Fruit fly (Drosophila melanogaster) whole organism, embryonic: ENCODE data around the gene NELF-B.

ENCODE experiments used
- ATbp ChIP-seq: fragments of 200-800 bp; sonication (Bioruptor generic); optimal IDR thresholded peaks from 2 replicates; lab custom pipeline; 2017; ENCODE audit warnings: missing biosample characterization, mild to moderate bottlenecking, missing genetic modification characterization, missing genetic modification reagents
- Abd-B ChIP-seq: fragments of 200-800 bp; sonication (Bioruptor generic); optimal IDR thresholded peaks from 2 replicates; lab custom pipeline; 2018; ENCODE audit warnings: missing biosample characterization, mild to moderate bottlenecking, missing genetic modification characterization, moderate library complexity
- Antp ChIP-seq: fragments of 200-800 bp; sonication (Bioruptor generic); optimal IDR thresholded peaks from 3 replicates; lab custom pipeline; 2016; ENCODE audit warnings: missing biosample characterization, missing genetic modification characterization
- Atf-2 ChIP-seq: fragments of 200-800 bp; sonication (Bioruptor generic); optimal IDR thresholded peaks from 2 replicates; lab custom pipeline; 2016; ENCODE audit warnings: missing biosample characterization, missing genetic modification characterization
- B-H2 ChIP-seq: fragments of 200-800 bp; sonication (Bioruptor generic); optimal IDR thresholded peaks from 2 replicates; lab custom pipeline; 2018; ENCODE audit warnings: missing biosample characterization, mild to moderate bottlenecking, missing genetic modification characterization
- Bgb ChIP-seq: fragments of 200-800 bp; sonication (Bioruptor generic); IDR thresholded peaks from 2 replicates; pipeline ENCODE4 v1.3.6; 2022; ENCODE audit warnings: missing biosample characterization, missing genetic modification characterization; ENCODE audit not compliant: partially characterized antibody
- CG1024 ChIP-seq: fragments of 200-800 bp; sonication (Bioruptor generic); IDR thresholded peaks from 2 replicates; pipeline ENCODE4 v1.3.6; 2022; ENCODE audit warnings: missing biosample characterization, missing genetic modification characterization
- CG10431 ChIP-seq: fragments of 200-800 bp; sonication (Bioruptor generic); optimal IDR thresholded peaks from 3 replicates; lab custom pipeline; 2018; ENCODE audit warnings: missing biosample characterization, mild to moderate bottlenecking, missing genetic modification characterization
- CG10979 ChIP-seq: fragments of 200-800 bp; sonication (Bioruptor generic); optimal IDR thresholded peaks from 2 replicates; lab custom pipeline; 2018; ENCODE audit warnings: missing biosample characterization, mild to moderate bottlenecking, missing genetic modification characterization, moderate library complexity
- CG12219 ChIP-seq: fragments of 200-800 bp; sonication (Bioruptor generic); optimal IDR thresholded peaks from 3 replicates; lab custom pipeline; 2018; ENCODE audit warnings: missing biosample characterization, mild to moderate bottlenecking, missing genetic modification characterization
- CG13287 ChIP-seq: fragments of 200-800 bp; sonication (Bioruptor generic); IDR thresholded peaks from 2 replicates; pipeline ENCODE4 v1.3.6; 2022; ENCODE audit warnings: missing biosample characterization, missing genetic modification characterization; ENCODE audit not compliant: partially characterized antibody
- CG17359 ChIP-seq: fragments of 200-800 bp; sonication (Bioruptor generic); optimal IDR thresholded peaks from 3 replicates; lab custom pipeline; 2018; ENCODE audit warnings: missing biosample characterization, mild to moderate bottlenecking, missing genetic modification characterization, moderate library complexity
- CG18764 ChIP-seq: fragments of 200-800 bp; sonication (Bioruptor generic); optimal IDR thresholded peaks from 3 replicates; lab custom pipeline; 2016; ENCODE audit warnings: missing biosample characterization, missing genetic modification characterization
- CG2712 ChIP-seq: fragments of 200-800 bp; optimal IDR thresholded peaks from 3 replicates; lab custom pipeline; 2019; ENCODE audit warnings: missing biosample characterization, mild to moderate bottlenecking, missing genetic modification characterization, moderate library complexity
- CG31224 ChIP-seq: fragments of 200-800 bp; sonication (Bioruptor generic); IDR thresholded peaks from 2 replicates; pipeline ENCODE4 v1.3.6; 2022; ENCODE audit warnings: missing biosample characterization, missing genetic modification characterization
- CG3163 ChIP-seq: fragments of 200-800 bp; sonication (Bioruptor generic); optimal IDR thresholded peaks from 3 replicates; lab custom pipeline; 2016; ENCODE audit warnings: missing biosample characterization, missing genetic modification characterization
- CG42726 ChIP-seq: fragments of 200-800 bp; sonication (Bioruptor generic); IDR thresholded peaks from 2 replicates; pipeline ENCODE4 v1.3.6; 2022; ENCODE audit warnings: missing biosample characterization, missing genetic modification characterization; ENCODE audit not compliant: partially characterized antibody
- CG4617 ChIP-seq: fragments of 200-800 bp; sonication (Bioruptor generic); optimal IDR thresholded peaks from 3 replicates; lab custom pipeline; 2016; ENCODE audit warnings: missing biosample characterization, missing genetic modification characterization, borderline replicate concordance
- CG4730 ChIP-seq: fragments of 200-800 bp; sonication (Bioruptor generic); IDR thresholded peaks from 2 replicates; pipeline ENCODE4 v1.3.6; 2022; ENCODE audit warnings: missing biosample characterization, missing genetic modification characterization
- CG6654 ChIP-seq: fragments of 200-800 bp; sonication (Bioruptor generic); optimal IDR thresholded peaks from 2 replicates; lab custom pipeline; 2017; ENCODE audit warnings: missing biosample characterization, mild to moderate bottlenecking, missing genetic modification characterization
- CG6765 ChIP-seq: fragments of 200-800 bp; sonication (Bioruptor generic); optimal IDR thresholded peaks from 3 replicates; lab custom pipeline; 2017; ENCODE audit warnings: missing biosample characterization, mild to moderate bottlenecking, missing genetic modification characterization
- CG7987 ChIP-seq: fragments of 200-800 bp; sonication (Bioruptor generic); optimal IDR thresholded peaks from 2 replicates; lab custom pipeline; 2018; ENCODE audit warnings: missing biosample characterization, mild to moderate bottlenecking, missing genetic modification characterization, moderate library complexity
- CoRest ChIP-seq: fragments of 200-800 bp; sonication (Bioruptor generic); optimal IDR thresholded peaks from 3 replicates; lab custom pipeline; 2018; ENCODE audit warnings: missing biosample characterization, mild to moderate bottlenecking, missing genetic modification characterization, moderate library complexity
- Dek ChIP-seq: fragments of 200-800 bp; sonication (Bioruptor generic); optimal IDR thresholded peaks from 3 replicates; lab custom pipeline; 2019; ENCODE audit warnings: missing biosample characterization, mild to moderate bottlenecking, missing genetic modification characterization, moderate library complexity
- Kr ChIP-seq: fragments of 200-800 bp; sonication (Bioruptor generic); optimal IDR thresholded peaks from 2 replicates; lab custom pipeline; 2017; ENCODE audit warnings: missing biosample characterization, mild to moderate bottlenecking, missing genetic modification characterization
- Mrtf ChIP-seq: fragments of 200-800 bp; sonication (Bioruptor generic); IDR thresholded peaks from 3 replicates; pipeline ENCODE4 v1.3.6; 2022; ENCODE audit warnings: missing biosample characterization, missing genetic modification characterization
- NC2α ChIP-seq: fragments of 200-800 bp; sonication (Bioruptor generic); optimal IDR thresholded peaks from 2 replicates; lab custom pipeline; 2016; ENCODE audit warnings: missing biosample characterization, missing genetic modification characterization
- Poxn ChIP-seq: fragments of 200-800 bp; sonication (Bioruptor generic); IDR thresholded peaks from 2 replicates; pipeline ENCODE4 v1.3.6; 2022; ENCODE audit warnings: missing biosample characterization, missing genetic modification characterization
- Rfx ChIP-seq: fragments of 200-800 bp; sonication (Bioruptor generic); IDR thresholded peaks from 2 replicates; pipeline ENCODE4 v1.3.6; 2022; ENCODE audit warnings: missing biosample characterization, missing genetic modification characterization
- TFAM ChIP-seq: fragments of 200-800 bp; sonication (Bioruptor generic); optimal IDR thresholded peaks from 2 replicates; lab custom pipeline; 2017; ENCODE audit warnings: missing biosample characterization, missing genetic modification characterization, inconsistent platforms
- Xbp1 ChIP-seq: fragments of 200-800 bp; sonication (Bioruptor generic); optimal IDR thresholded peaks from 3 replicates; lab custom pipeline; 2016; ENCODE audit warnings: missing biosample characterization, mild to moderate bottlenecking, missing genetic modification characterization
- al ChIP-seq: fragments of 200-800 bp; sonication (Bioruptor generic); IDR thresholded peaks from 2 replicates; pipeline ENCODE4 v1.3.6; 2022; ENCODE audit warnings: missing biosample characterization, missing genetic modification characterization
- ap ChIP-seq: fragments of 200-800 bp; sonication (Bioruptor generic); IDR thresholded peaks from 2 replicates; pipeline ENCODE4 v1.3.6; 2022; ENCODE audit warnings: missing biosample characterization, missing genetic modification characterization
- ara ChIP-seq: fragments of 200-800 bp; sonication (Bioruptor generic); IDR thresholded peaks from 2 replicates; pipeline ENCODE4 v1.3.6; 2022; ENCODE audit warnings: missing biosample characterization, missing genetic modification characterization
- fd64A ChIP-seq: fragments of 200-800 bp; sonication (Bioruptor generic); optimal IDR thresholded peaks from 3 replicates; lab custom pipeline; 2018; ENCODE audit warnings: missing biosample characterization, mild to moderate bottlenecking, missing genetic modification characterization
- gcm ChIP-seq: fragments of 200-800 bp; sonication (Bioruptor generic); optimal IDR thresholded peaks from 2 replicates; lab custom pipeline; 2019; ENCODE audit warnings: missing biosample characterization, mild to moderate bottlenecking, missing genetic modification characterization, moderate library complexity
- grau ChIP-seq: fragments of 200-800 bp; optimal IDR thresholded peaks from 3 replicates; lab custom pipeline; 2019; ENCODE audit warnings: missing biosample characterization, mild to moderate bottlenecking, missing genetic modification characterization, moderate library complexity
- her ChIP-seq: fragments of 200-800 bp; sonication (Bioruptor generic); optimal IDR thresholded peaks from 2 replicates; lab custom pipeline; 2016; ENCODE audit warnings: missing biosample characterization, missing genetic modification characterization
- kah ChIP-seq: fragments of 200-800 bp; sonication (Bioruptor generic); optimal IDR thresholded peaks from 2 replicates; lab custom pipeline; 2018; ENCODE audit warnings: missing biosample characterization, mild to moderate bottlenecking, missing genetic modification characterization
- kay ChIP-seq: fragments of 200-800 bp; sonication (Bioruptor generic); optimal IDR thresholded peaks from 2 replicates; lab custom pipeline; 2016; ENCODE audit warnings: missing biosample characterization, missing genetic modification characterization
- klu ChIP-seq: fragments of 200-800 bp; sonication (Bioruptor generic); IDR thresholded peaks from 2 replicates; pipeline ENCODE4 v1.3.6; 2022; ENCODE audit warnings: missing biosample characterization, missing genetic modification characterization
- nerfin-2 ChIP-seq: fragments of 200-800 bp; sonication (Bioruptor generic); IDR thresholded peaks from 2 replicates; pipeline ENCODE4 v1.3.6; 2022; ENCODE audit warnings: missing biosample characterization, missing genetic modification characterization; ENCODE audit not compliant: partially characterized antibody
- odd ChIP-seq: fragments of 200-800 bp; sonication (Bioruptor generic); optimal IDR thresholded peaks from 2 replicates; lab custom pipeline; 2017; ENCODE audit warnings: missing biosample characterization, mild to moderate bottlenecking, missing genetic modification characterization
- psq ChIP-seq: fragments of 200-800 bp; sonication (Bioruptor generic); optimal IDR thresholded peaks from 2 replicates; lab custom pipeline; 2017; ENCODE audit warnings: missing biosample characterization, missing genetic modification characterization
- schlank ChIP-seq: fragments of 200-800 bp; sonication (Bioruptor generic); optimal IDR thresholded peaks from 2 replicates; lab custom pipeline; 2018; ENCODE audit warnings: missing biosample characterization, mild to moderate bottlenecking, missing genetic modification characterization
- sens ChIP-seq: fragments of 200-800 bp; sonication (Bioruptor generic); peaks from one replicate; lab custom pipeline; 2016; ENCODE audit warnings: missing biosample characterization, missing genetic modification characterization
- slp2 ChIP-seq: fragments of 200-800 bp; sonication (Bioruptor generic); optimal IDR thresholded peaks from 2 replicates; lab custom pipeline; 2016; ENCODE audit warnings: missing biosample characterization, missing genetic modification characterization
- tio ChIP-seq: fragments of 200-800 bp; sonication (Bioruptor generic); optimal IDR thresholded peaks from 2 replicates; lab custom pipeline; 2017; ENCODE audit warnings: missing biosample characterization, missing genetic modification characterization, inconsistent platforms

NELF-B gene

dm6 chrX:7705175-7706097, 22.7 kb downstream of the NELF-B start (continued):
- TF ChIP-seq CG42726 (GFP tag; lab: Robert Waterston, UW) (no peak), odd (GFP tag; lab: Kevin White, UChicago) (peak; percentile 94), her (GFP tag; lab: Kevin White, UChicago) (peak; percentile 48), CG7987 (GFP tag; lab: Kevin White, UChicago) (peak; percentile 83), CG6654 (GFP tag; lab: Kevin White, UChicago) (peak; percentile 87), schlank (peak; percentile 80), psq (GFP tag; lab: Kevin White, UChicago) (peak; percentile 78), CG4617 (GFP tag; lab: Kevin White, UChicago) (peak; percentile 73), B-H2 (peak; percentile 76), Bgb (GFP tag; lab: Robert Waterston, UW) (no peak), CG4730 (peak; percentile 76), Poxn (GFP tag; lab: Robert Waterston, UW) (peak; percentile 59; the same call in 1 of the 2 replicates), ATbp (peak; percentile 92), Atf-2 (peak; percentile 82), Xbp1 (peak; percentile 93), nerfin-2 (no peak), klu (GFP tag; lab: Robert Waterston, UW) (peak; percentile 85; the same call in 1 of the 2 replicates), TFAM (GFP tag; lab: Kevin White, UChicago) (peak; percentile 35), Rfx (GFP tag; lab: Robert Waterston, UW) (peak; percentile 86), Abd-B (GFP tag; lab: Kevin White, UChicago) (peak; percentile 93), Antp (GFP tag; lab: Kevin White, UChicago) (peak; percentile 72), kay (GFP tag; lab: Kevin White, UChicago) (peak; percentile 90), fd64A (GFP tag; lab: Kevin White, UChicago) (peak; percentile 60), ara (GFP tag; lab: Robert Waterston, UW) (peak; percentile 76), Kr (GFP tag; lab: Kevin White, UChicago) (peak; percentile 52), CG2712 (peak; percentile 97), al (GFP tag; lab: Robert Waterston, UW) (peak; percentile 82), CG18764 (GFP tag; lab: Kevin White, UChicago) (peak; percentile 86), CG31224 (GFP tag; lab: Robert Waterston, UW) (peak; percentile 78), NC2α (peak; percentile 33), CG1024 (GFP tag; lab: Robert Waterston, UW) (no peak), Dek (tag; lab: Kevin White, UChicago) (peak; percentile 92), CG3163 (GFP tag; lab: Kevin White, UChicago) (peak; percentile 20), slp2 (peak; percentile 81), ap (peak; percentile 60), CG6765 (peak; percentile 92), CG13287 (GFP tag; lab: Robert Waterston, UW) (no peak), CG10431 (GFP tag; lab: Kevin White, UChicago) (peak; percentile 82), CG10979 (tag; lab: Kevin White, UChicago) (peak; percentile 96), sens (peak; percentile 97), gcm (GFP tag; lab: Kevin White, UChicago) (peak; percentile 94), tio (GFP tag; lab: Kevin White, UChicago) (peak; percentile 95), kah (peak; percentile 70), CG17359 (tag; lab: Kevin White, UChicago) (peak; percentile 92), CoRest (peak; percentile 97), Mrtf (GFP tag; lab: Robert Waterston, UW) (no peak; the same call in 1 of the 3 replicates), grau (peak; percentile 98), CG12219 (peak; percentile 89)
